Fruit fly (Drosophila melanogaster): ENCODE data around the gene CG8813.

CG8813 gene

dm6 chr2L:2861140-2861884 is 8.1 kb upstream of the CG8813 start (continued):
- TF ChIP-seq twi (tag; optimal IDR thresholded peaks at IDR 0.05) (no peak), Ets97D (GFP tag; optimal IDR thresholded peaks at IDR 0.05) (no peak), CG18262 (tag; optimal IDR thresholded peaks at IDR 0.05) (no peak), sens-2 (GFP tag; IDR thresholded peaks at IDR 0.05) (0 out of 2 replicates have a peak, but pooled peaks have one; percentile 4), ems (GFP tag; optimal IDR thresholded peaks at IDR 0.05) (no peak), yki (optimal IDR thresholded peaks at IDR 0.05) (no peak), stwl (tag; optimal IDR thresholded peaks at IDR 0.05) (no peak), prd (optimal IDR thresholded peaks at IDR 0.05) (no peak), prd (GFP tag; IDR thresholded peaks at IDR 0.05) (no peak), CG32772 (GFP tag; IDR thresholded peaks at IDR 0.05) (0 out of 2 replicates have a peak, but pooled peaks have one; percentile 25), h (optimal IDR thresholded peaks at IDR 0.05) (no peak), CG16813 (GFP tag; IDR thresholded peaks at IDR 0.05; ENCODE audit: partially characterized antibody) (no peak), CG9817 (tag; optimal IDR thresholded peaks at IDR 0.05) (no peak), CG15479 (GFP tag; optimal IDR thresholded peaks at IDR 0.05) (no peak), CG3065 (GFP tag; optimal IDR thresholded peaks at IDR 0.05) (no peak), CG5953 (GFP tag; IDR thresholded peaks at IDR 0.05) (no peak), CG8478 (optimal IDR thresholded peaks at IDR 0.05) (no peak), Hr78 (GFP tag; optimal IDR thresholded peaks at IDR 0.05) (no peak), vvl (GFP tag; IDR thresholded peaks at IDR 0.05) (peak; percentile 43; the same call in 1 of the 2 replicates), bowl (GFP tag; IDR thresholded peaks at IDR 0.05) (no peak), Six4 (GFP tag; optimal IDR thresholded peaks at IDR 0.05) (no peak), CG12104 (GFP tag; optimal IDR thresholded peaks at IDR 0.05) (no peak), CG12071 (GFP tag; optimal IDR thresholded peaks at IDR 0.05) (peak; percentile 50), GATAe (GFP tag; conservative IDR thresholded peaks at IDR 0.05) (no peak), maf-S (GFP tag; optimal IDR thresholded peaks at IDR 0.05) (no peak), usp (GFP tag; optimal IDR thresholded peaks at IDR 0.05) (no peak), Dip2 (GFP tag; IDR thresholded peaks at IDR 0.05) (no peak), br (optimal IDR thresholded peaks at IDR 0.05) (no peak), CG12219 (GFP tag; optimal IDR thresholded peaks at IDR 0.05) (peak; percentile 4), caup (GFP tag; optimal IDR thresholded peaks at IDR 0.05; ENCODE audit: severe bottlenecking) (peak; percentile 20), Hsf (GFP tag; optimal IDR thresholded peaks at IDR 0.05) (no peak), eyg (GFP tag; optimal IDR thresholded peaks at IDR 0.05) (no peak), Fer1 (GFP tag; optimal IDR thresholded peaks at IDR 0.05) (peak; percentile 24), hbn (GFP tag; IDR thresholded peaks at IDR 0.05; ENCODE audit: partially characterized antibody) (no peak), CG7963 (GFP tag; IDR thresholded peaks at IDR 0.05; ENCODE audit: partially characterized antibody) (no peak), Hmx (GFP tag; optimal IDR thresholded peaks at IDR 0.05) (no peak), CG4360 (GFP tag; IDR thresholded peaks at IDR 0.05) (no peak), crc (GFP tag; optimal IDR thresholded peaks at IDR 0.05) (no peak), klu (GFP tag; IDR thresholded peaks at IDR 0.05) (no peak), odd (GFP tag; optimal IDR thresholded peaks at IDR 0.05) (peak; percentile 40), CG11695 (GFP tag; IDR thresholded peaks at IDR 0.05) (0 out of 3 replicates have a peak, but pooled peaks have one; percentile 12), CG4854 (GFP tag; optimal IDR thresholded peaks at IDR 0.05) (no peak), Blimp-1 (GFP tag; optimal IDR thresholded peaks at IDR 0.05) (peak; percentile 7), p53 (GFP tag; optimal IDR thresholded peaks at IDR 0.05) (no peak), CG33557 (GFP tag; optimal IDR thresholded peaks at IDR 0.05) (peak; percentile 15), mam (GFP tag; optimal IDR thresholded peaks at IDR 0.05) (no peak), nerfin-2 (GFP tag; IDR thresholded peaks at IDR 0.05; ENCODE audit: partially characterized antibody) (no peak), cg (GFP tag; optimal IDR thresholded peaks at IDR 0.05) (no peak), nmo (GFP tag; optimal IDR thresholded peaks at IDR 0.05) (no peak), CoRest (tag; optimal IDR thresholded peaks at IDR 0.05) (no peak), CG11456 (GFP tag; IDR thresholded peaks at IDR 0.05) (no peak), ham (GFP tag; IDR thresholded peaks at IDR 0.05) (no peak)
